Fruit fly (Drosophila melanogaster) whole organism, embryonic: ENCODE data around the gene CG45099.

ENCODE experiments used
- CG10366 ChIP-seq: fragments of 200-800 bp; sonication (Bioruptor generic); IDR thresholded peaks from 2 replicates; pipeline ENCODE4 v1.3.6; 2022; ENCODE audit warnings: missing biosample characterization, missing genetic modification characterization
- CG11723 ChIP-seq: fragments of 200-800 bp; sonication (Bioruptor generic); optimal IDR thresholded peaks from 2 replicates; lab custom pipeline; 2017; ENCODE audit warnings: missing biosample characterization, mild to moderate bottlenecking, missing genetic modification characterization
- CG12391 ChIP-seq: fragments of 200-800 bp; sonication (Bioruptor generic); optimal IDR thresholded peaks from 3 replicates; lab custom pipeline; 2018; ENCODE audit warnings: missing biosample characterization, mild to moderate bottlenecking, missing genetic modification characterization, moderate library complexity
- CG12942 ChIP-seq: fragments of 200-800 bp; sonication (Bioruptor generic); optimal IDR thresholded peaks from 3 replicates; lab custom pipeline; 2016; ENCODE audit warnings: missing biosample characterization, missing genetic modification characterization
- CG13123 ChIP-seq: fragments of 200-800 bp; sonication (Bioruptor generic); optimal IDR thresholded peaks from 2 replicates; lab custom pipeline; 2016; ENCODE audit warnings: missing biosample characterization, missing genetic modification characterization
- CG14441 ChIP-seq: fragments of 200-800 bp; sonication (Bioruptor generic); IDR thresholded peaks from 2 replicates; pipeline ENCODE4 v1.3.6; 2022; ENCODE audit warnings: missing biosample characterization, missing genetic modification characterization
- CG14965 ChIP-seq: fragments of 200-800 bp; sonication (Bioruptor generic); optimal IDR thresholded peaks from 2 replicates; lab custom pipeline; 2016; ENCODE audit warnings: missing biosample characterization, missing genetic modification characterization, borderline replicate concordance
- CG1647 ChIP-seq: fragments of 200-800 bp; sonication (Bioruptor generic); optimal IDR thresholded peaks from 3 replicates; lab custom pipeline; 2016; ENCODE audit warnings: missing biosample characterization, missing genetic modification characterization
- CG16779 ChIP-seq: fragments of 200-800 bp; sonication (Bioruptor generic); IDR thresholded peaks from 2 replicates; pipeline ENCODE4 v1.3.6; 2022; ENCODE audit warnings: missing biosample characterization, missing genetic modification characterization
- CG18262 ChIP-seq: fragments of 200-800 bp; optimal IDR thresholded peaks from 3 replicates; lab custom pipeline; 2019; ENCODE audit warnings: missing biosample characterization, mild to moderate bottlenecking, missing genetic modification characterization, moderate library complexity
- CG2116 ChIP-seq: fragments of 200-800 bp; sonication (Bioruptor generic); optimal IDR thresholded peaks from 3 replicates; lab custom pipeline; 2018; ENCODE audit warnings: missing biosample characterization, mild to moderate bottlenecking, missing genetic modification characterization
- CG2120 ChIP-seq: fragments of 200-800 bp; sonication (Bioruptor generic); optimal IDR thresholded peaks from 3 replicates; lab custom pipeline; 2016; ENCODE audit warnings: missing biosample characterization, missing genetic modification characterization
- CG31388 ChIP-seq: fragments of 200-800 bp; sonication (Bioruptor generic); optimal IDR thresholded peaks from 2 replicates; lab custom pipeline; 2016; ENCODE audit warnings: missing biosample characterization, missing genetic modification characterization
- CG34376 ChIP-seq: fragments of 200-800 bp; sonication (Bioruptor generic); optimal IDR thresholded peaks from 2 replicates; lab custom pipeline; 2018; ENCODE audit warnings: missing biosample characterization, mild to moderate bottlenecking, missing genetic modification characterization
- CG3995 ChIP-seq: fragments of 200-800 bp; sonication (Bioruptor generic); optimal IDR thresholded peaks from 3 replicates; lab custom pipeline; 2016; ENCODE audit warnings: missing biosample characterization, missing genetic modification characterization
- CG4328 ChIP-seq: fragments of 200-800 bp; sonication (Bioruptor generic); optimal IDR thresholded peaks from 3 replicates; lab custom pipeline; 2017; ENCODE audit warnings: missing biosample characterization, missing genetic modification reagents, missing genetic modification characterization
- CG4854 ChIP-seq: fragments of 200-800 bp; sonication (Bioruptor generic); optimal IDR thresholded peaks from 2 replicates; lab custom pipeline; 2016; ENCODE audit warnings: missing biosample characterization, missing genetic modification characterization, inconsistent platforms
- CG6791 ChIP-seq: fragments of 200-800 bp; sonication (Bioruptor generic); IDR thresholded peaks from 3 replicates; pipeline ENCODE4 v1.3.6; 2022; ENCODE audit warnings: missing biosample characterization, missing genetic modification characterization; ENCODE audit not compliant: partially characterized antibody
- CG6854 ChIP-seq: fragments of 200-800 bp; sonication (Bioruptor generic); optimal IDR thresholded peaks from 3 replicates; lab custom pipeline; 2017; ENCODE audit warnings: missing biosample characterization, mild to moderate bottlenecking, missing genetic modification characterization
- CG8281 ChIP-seq: fragments of 200-800 bp; sonication (Bioruptor generic); optimal IDR thresholded peaks from 2 replicates; lab custom pipeline; 2018; ENCODE audit warnings: missing biosample characterization, mild to moderate bottlenecking, missing genetic modification characterization, moderate library complexity
- CG8944 ChIP-seq: fragments of 200-800 bp; sonication (Bioruptor generic); optimal IDR thresholded peaks from 3 replicates; lab custom pipeline; 2016; ENCODE audit warnings: missing biosample characterization, missing genetic modification characterization
- CrebB ChIP-seq: fragments of 200-800 bp; sonication (Bioruptor generic); optimal IDR thresholded peaks from 3 replicates; lab custom pipeline; 2018; ENCODE audit warnings: missing biosample characterization, mild to moderate bottlenecking, missing genetic modification characterization
- D ChIP-seq, 2 experiments: fragments of 200-800 bp in 1 of 2; fragments of >200 bp in 1 of 2; sonication (Bioruptor generic) in 1 of 2; optimal IDR thresholded peaks; 2 replicates in 1 of 2; 3 replicates in 1 of 2; lab custom pipeline; 2017; ENCODE audit warnings: mild to moderate bottlenecking in 1 of 2, missing biosample characterization in 1 of 2, missing genetic modification characterization in 1 of 2, missing genetic modification reagents in 1 of 2
- Doc2 ChIP-seq: fragments of 200-800 bp; sonication (Bioruptor generic); IDR thresholded peaks from 2 replicates; pipeline ENCODE4 v1.3.6; 2022; ENCODE audit warnings: missing biosample characterization, missing genetic modification characterization
- Doc3 ChIP-seq: fragments of 200-800 bp; sonication (Bioruptor generic); IDR thresholded peaks from 3 replicates; pipeline ENCODE4 v1.3.6; 2022; ENCODE audit warnings: missing biosample characterization, missing genetic modification characterization; ENCODE audit not compliant: partially characterized antibody
- Ets65A ChIP-seq: fragments of 200-800 bp; sonication (Bioruptor generic); peaks from one replicate; lab custom pipeline; 2016; ENCODE audit warnings: missing biosample characterization, missing genetic modification characterization
- Hmr ChIP-seq: fragments of 200-800 bp; sonication (Bioruptor generic); optimal IDR thresholded peaks from 3 replicates; lab custom pipeline; 2017; ENCODE audit warnings: mild to moderate bottlenecking, missing biosample characterization, missing genetic modification reagents, missing genetic modification characterization
- Kr ChIP-seq: fragments of 200-800 bp; sonication (Bioruptor generic); optimal IDR thresholded peaks from 2 replicates; lab custom pipeline; 2017; ENCODE audit warnings: missing biosample characterization, mild to moderate bottlenecking, missing genetic modification characterization
- MESR4 ChIP-seq: fragments of 200-800 bp; sonication (Bioruptor generic); optimal IDR thresholded peaks from 2 replicates; lab custom pipeline; 2018; ENCODE audit warnings: missing biosample characterization, mild to moderate bottlenecking, missing genetic modification characterization, moderate library complexity
- Myb ChIP-seq: fragments of 200-800 bp; sonication (Bioruptor generic); optimal IDR thresholded peaks from 2 replicates; lab custom pipeline; 2016; ENCODE audit warnings: missing biosample characterization, missing genetic modification characterization
- NK7.1 ChIP-seq: fragments of 200-800 bp; sonication (Bioruptor generic); optimal IDR thresholded peaks from 3 replicates; lab custom pipeline; 2016; ENCODE audit warnings: missing biosample characterization, missing genetic modification characterization
- Nf-YC ChIP-seq: fragments of 200-800 bp; optimal IDR thresholded peaks from 3 replicates; lab custom pipeline; 2019; ENCODE audit warnings: missing biosample characterization, mild to moderate bottlenecking, missing genetic modification characterization, moderate library complexity
- Oaz ChIP-seq: fragments of 200-800 bp; sonication (Bioruptor generic); IDR thresholded peaks from 2 replicates; pipeline ENCODE4 v1.3.6; 2022; ENCODE audit warnings: missing biosample characterization, missing genetic modification characterization
- Oli ChIP-seq: fragments of 200-800 bp; sonication (Bioruptor generic); optimal IDR thresholded peaks from 2 replicates; lab custom pipeline; 2018; ENCODE audit warnings: missing biosample characterization, mild to moderate bottlenecking, missing genetic modification characterization, moderate library complexity
- Ravus ChIP-seq: fragments of 200-800 bp; sonication (Bioruptor generic); IDR thresholded peaks from 2 replicates; pipeline ENCODE4 v1.3.6; 2022; ENCODE audit warnings: missing biosample characterization, missing genetic modification characterization
- Usf ChIP-seq: fragments of 200-800 bp; sonication (Bioruptor generic); optimal IDR thresholded peaks from 2 replicates; lab custom pipeline; 2017; ENCODE audit warnings: missing genotype, missing biosample characterization, missing genetic modification characterization
- amos ChIP-seq: fragments of 200-800 bp; sonication (Bioruptor generic); IDR thresholded peaks from 2 replicates; pipeline ENCODE4 v1.3.6; 2022; ENCODE audit warnings: missing biosample characterization, missing genetic modification characterization; ENCODE audit not compliant: partially characterized antibody
- fd102C ChIP-seq: fragments of 200-800 bp; sonication (Bioruptor generic); optimal IDR thresholded peaks from 2 replicates; lab custom pipeline; 2018; ENCODE audit warnings: missing biosample characterization, mild to moderate bottlenecking, missing genetic modification characterization, moderate library complexity
- gcm2 ChIP-seq: fragments of 200-800 bp; sonication (Bioruptor generic); optimal IDR thresholded peaks from 2 replicates; lab custom pipeline; 2016; ENCODE audit warnings: missing biosample characterization, missing genetic modification characterization
- hb ChIP-seq: fragments of 200-800 bp; sonication (Bioruptor generic); IDR thresholded peaks from 3 replicates; pipeline ENCODE4 v1.3.6; 2022; ENCODE audit warnings: missing biosample characterization, missing genetic modification characterization; ENCODE audit not compliant: partially characterized antibody
- lbe ChIP-seq: fragments of 200-800 bp; sonication (Bioruptor generic); optimal IDR thresholded peaks from 2 replicates; lab custom pipeline; 2016; ENCODE audit warnings: missing biosample characterization, mild to moderate bottlenecking, missing genetic modification characterization
- nom ChIP-seq: fragments of 200-800 bp; sonication (Bioruptor generic); optimal IDR thresholded peaks from 2 replicates; lab custom pipeline; 2017; ENCODE audit warnings: missing biosample characterization, missing genetic modification characterization, mild to moderate bottlenecking, moderate library complexity, missing genetic modification reagents
- scrt ChIP-seq: fragments of 200-800 bp; sonication (Bioruptor generic); optimal IDR thresholded peaks from 2 replicates; lab custom pipeline; 2018; ENCODE audit warnings: missing biosample characterization, mild to moderate bottlenecking, missing genetic modification characterization, moderate library complexity
- sens ChIP-seq: fragments of 200-800 bp; sonication (Bioruptor generic); peaks from one replicate; lab custom pipeline; 2016; ENCODE audit warnings: missing biosample characterization, missing genetic modification characterization
- sima ChIP-seq: fragments of 200-800 bp; sonication (Bioruptor generic); optimal IDR thresholded peaks from 2 replicates; lab custom pipeline; 2016; ENCODE audit warnings: missing biosample characterization, missing genetic modification characterization
- slp2 ChIP-seq: fragments of 200-800 bp; sonication (Bioruptor generic); optimal IDR thresholded peaks from 2 replicates; lab custom pipeline; 2016; ENCODE audit warnings: missing biosample characterization, missing genetic modification characterization
- sqz ChIP-seq: fragments of 200-800 bp; sonication (Bioruptor generic); optimal IDR thresholded peaks from 3 replicates; lab custom pipeline; 2018; ENCODE audit warnings: missing biosample characterization, mild to moderate bottlenecking, missing genetic modification characterization
- tap ChIP-seq: fragments of 200-800 bp; optimal IDR thresholded peaks from 3 replicates; lab custom pipeline; 2019; ENCODE audit warnings: missing biosample characterization, mild to moderate bottlenecking, missing genetic modification characterization, moderate library complexity
- vfl ChIP-seq: fragments of 200-800 bp; sonication (Bioruptor generic); optimal IDR thresholded peaks from 2 replicates; lab custom pipeline; 2016; ENCODE audit warnings: missing biosample characterization, missing genetic modification characterization

Gene CG45099

DNA sequence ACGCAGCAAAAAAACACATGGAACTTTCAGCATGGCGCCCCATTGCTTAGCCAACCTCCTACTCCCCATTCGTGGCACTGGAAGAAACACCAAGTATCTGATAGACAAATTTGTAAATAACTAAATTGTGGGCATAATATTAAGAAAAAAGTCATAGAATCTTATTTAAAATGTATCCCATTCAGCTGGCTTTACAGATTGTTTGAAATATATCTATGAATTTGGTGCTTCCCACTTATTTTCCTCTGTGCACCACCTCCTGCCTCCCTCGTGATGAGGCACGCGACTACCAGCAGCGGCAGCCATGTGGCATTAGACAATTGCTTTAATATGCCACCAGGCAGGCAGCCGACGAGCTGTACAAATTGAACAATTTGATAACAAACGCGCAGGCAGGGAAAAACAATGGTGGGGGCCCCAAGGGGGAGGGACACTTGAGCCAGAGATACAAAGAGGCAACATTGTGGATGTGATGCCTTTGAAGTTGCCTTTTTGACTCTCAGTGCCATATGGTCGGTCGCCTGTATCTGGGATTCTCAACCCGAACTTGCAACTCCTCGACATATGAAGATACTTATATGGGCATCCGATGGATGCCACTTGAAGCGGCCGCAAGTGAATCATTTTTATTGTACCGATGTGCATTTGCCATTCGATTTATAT, 15.2 kb upstream of the CG45099 start (continued):
- TF ChIP-seq sima (GFP tag; lab: Kevin White, UChicago) (peak; percentile 38), Ets65A (GFP tag; lab: Kevin White, UChicago) (peak; percentile 92), CG12391 (tag; lab: Kevin White, UChicago) (peak; percentile 84), Oaz (GFP tag; lab: Robert Waterston, UW) (peak; percentile 64), CG13123 (GFP tag; lab: Kevin White, UChicago) (peak; percentile 36), CG3995 (GFP tag; lab: Kevin White, UChicago) (no peak), CG18262 (tag; lab: Kevin White, UChicago) (peak; percentile 82), sens (GFP tag; lab: Kevin White, UChicago) (peak; percentile 97), CG8944 (GFP tag; lab: Kevin White, UChicago) (peak; percentile 65), CG6791 (no peak), fd102C (GFP tag; lab: Kevin White, UChicago) (no peak), Kr (GFP tag; lab: Kevin White, UChicago) (no peak), MESR4 (peak; percentile 7), NK7.1 (GFP tag; lab: Kevin White, UChicago) (peak; percentile 64), Doc3 (GFP tag; lab: Robert Waterston, UW) (no peak), CrebB (tag; lab: Kevin White, UChicago) (peak; percentile 52), D (optimal IDR thresholded peaks at IDR 0.05; lab: Kevin White, UChicago) (no peak), D (GFP tag; optimal IDR thresholded peaks at IDR 0.05; lab: Kevin White, UChicago) (peak; percentile 75), vfl (GFP tag; lab: Kevin White, UChicago) (peak; percentile 33), CG12942 (peak; percentile 58), Usf (GFP tag; lab: Kevin White, UChicago) (no peak), amos (GFP tag; lab: Robert Waterston, UW) (no peak), Ravus (GFP tag; lab: Robert Waterston, UW) (no peak), scrt (GFP tag; lab: Kevin White, UChicago) (peak; percentile 70), CG6854 (peak; percentile 52), CG4328 (GFP tag; lab: Kevin White, UChicago) (peak; percentile 40), slp2 (GFP tag; lab: Kevin White, UChicago) (peak; percentile 68), Hmr (GFP tag; lab: Kevin White, UChicago) (peak; percentile 88), CG2120 (GFP tag; lab: Kevin White, UChicago) (peak; percentile 83), Doc2 (GFP tag; lab: Robert Waterston, UW) (no peak), lbe (GFP tag; lab: Kevin White, UChicago) (no peak), Oli (tag; lab: Kevin White, UChicago) (peak; percentile 81), CG34376 (no peak), Myb (GFP tag; lab: Kevin White, UChicago) (peak; percentile 62), CG16779 (GFP tag; lab: Robert Waterston, UW) (peak; percentile 63; the same call in 1 of the 2 replicates), CG1647 (GFP tag; lab: Kevin White, UChicago) (peak; percentile 69), CG2116 (peak; percentile 41), gcm2 (GFP tag; lab: Kevin White, UChicago) (peak; percentile 6), CG31388 (GFP tag; lab: Kevin White, UChicago) (peak; percentile 51), Nf-YC (peak; percentile 47), tap (tag; lab: Kevin White, UChicago) (peak; percentile 80), CG8281 (peak; percentile 45), hb (GFP tag; lab: Robert Waterston, UW) (no peak), CG10366 (GFP tag; lab: Robert Waterston, UW) (peak; percentile 84), CG11723 (peak; percentile 63), nom (no peak), CG14441 (peak; percentile 84), sqz (GFP tag; lab: Kevin White, UChicago) (peak; percentile 9), CG4854 (GFP tag; lab: Kevin White, UChicago) (peak; percentile 35), CG14965 (GFP tag; lab: Kevin White, UChicago) (peak; percentile 32)
